Fruit fly (Drosophila melanogaster) whole organism, adult: ENCODE results near the gene AP-2mu.

Experiments
- CG11617 ChIP-seq: fragments of 200-800 bp; sonication (Bioruptor generic); optimal IDR thresholded peaks from 2 replicates; lab custom pipeline; 2017; ENCODE audit warnings: mild to moderate bottlenecking, missing biosample characterization, missing genetic modification reagents, missing genetic modification characterization
- CG12768 ChIP-seq: fragments of 200-800 bp; sonication (Bioruptor generic); optimal IDR thresholded peaks from 2 replicates; lab custom pipeline; 2017; ENCODE audit warnings: missing biosample characterization, missing genetic modification characterization, mild to moderate bottlenecking, moderate library complexity, missing genetic modification reagents
- CG14711 ChIP-seq: fragments of 200-800 bp; sonication (Bioruptor generic); optimal IDR thresholded peaks from 2 replicates; lab custom pipeline; 2018; ENCODE audit warnings: missing biosample characterization, mild to moderate bottlenecking, missing genetic modification characterization, moderate library complexity
- CG1620 ChIP-seq: fragments of 200-800 bp; sonication (Bioruptor generic); optimal IDR thresholded peaks from 2 replicates; lab custom pipeline; 2016; ENCODE audit warnings: missing biosample characterization, missing genetic modification characterization
- CG33017 ChIP-seq: fragments of 200-800 bp; sonication (Bioruptor generic); optimal IDR thresholded peaks from 2 replicates; lab custom pipeline; 2018; ENCODE audit warnings: missing biosample characterization, mild to moderate bottlenecking, missing genetic modification characterization, moderate library complexity
- CG5204 ChIP-seq: fragments of 200-800 bp; sonication (Bioruptor generic); optimal IDR thresholded peaks from 2 replicates; lab custom pipeline; 2016; ENCODE audit warnings: missing biosample characterization, missing genetic modification characterization
- CG7045 ChIP-seq: fragments of 200-800 bp; sonication (Bioruptor generic); optimal IDR thresholded peaks from 2 replicates; lab custom pipeline; 2017; ENCODE audit warnings: missing biosample characterization, mild to moderate bottlenecking, missing genetic modification characterization
- CG7101 ChIP-seq: fragments of 200-800 bp; sonication (Bioruptor generic); optimal IDR thresholded peaks from 2 replicates; lab custom pipeline; 2018; ENCODE audit warnings: missing biosample characterization, mild to moderate bottlenecking, missing genetic modification characterization, moderate library complexity
- Clk ChIP-seq: fragments of 200-800 bp; sonication (Bioruptor generic); optimal IDR thresholded peaks from 2 replicates; lab custom pipeline; 2017; ENCODE audit warnings: missing biosample characterization, missing genetic modification characterization
- Crg-1 ChIP-seq: fragments of 200-800 bp; sonication (Bioruptor generic); optimal IDR thresholded peaks from 2 replicates; lab custom pipeline; 2016; ENCODE audit warnings: missing biosample characterization, missing genetic modification characterization
- Hr96 ChIP-seq: fragments of 200-800 bp; sonication (Bioruptor generic); optimal IDR thresholded peaks from 2 replicates; lab custom pipeline; 2016; ENCODE audit warnings: missing biosample characterization, missing genetic modification characterization
- Mnt ChIP-seq: fragments of 200-800 bp; sonication (Bioruptor generic); optimal IDR thresholded peaks from 2 replicates; lab custom pipeline; 2016; ENCODE audit warnings: missing biosample characterization, mild to moderate bottlenecking, missing genetic modification characterization
- bab1 ChIP-seq: fragments of 200-800 bp; sonication (Bioruptor generic); optimal IDR thresholded peaks from 3 replicates; lab custom pipeline; 2019; ENCODE audit warnings: missing biosample characterization, mild to moderate bottlenecking, missing genetic modification characterization, moderate library complexity
- cic ChIP-seq: fragments of 200-800 bp; sonication (Bioruptor generic); optimal IDR thresholded peaks from 2 replicates; lab custom pipeline; 2017; ENCODE audit warnings: missing biosample characterization, mild to moderate bottlenecking, missing genetic modification characterization, moderate library complexity
- cnc ChIP-seq, 2 experiments: fragments of >200 bp; optimal IDR thresholded peaks; 2 replicates each; lab custom pipeline; 2017
- kay ChIP-seq: fragments of 200-800 bp; sonication (Bioruptor generic); peaks from one replicate; lab custom pipeline; 2016; ENCODE audit warnings: missing biosample characterization, missing genetic modification characterization, borderline replicate concordance
- ovo ChIP-seq: fragments of 200-800 bp; sonication (Bioruptor generic); optimal IDR thresholded peaks from 2 replicates; lab custom pipeline; 2016; ENCODE audit warnings: missing biosample characterization, missing genetic modification characterization
- pad ChIP-seq: fragments of 200-800 bp; sonication (Bioruptor generic); optimal IDR thresholded peaks from 3 replicates; lab custom pipeline; 2017; ENCODE audit warnings: missing biosample characterization, missing genetic modification characterization, mild to moderate bottlenecking, moderate library complexity, missing genetic modification reagents
- tj ChIP-seq: fragments of 200-800 bp; sonication (Bioruptor generic); optimal IDR thresholded peaks from 3 replicates; lab custom pipeline; 2017; ENCODE audit warnings: missing biosample characterization, mild to moderate bottlenecking, missing genetic modification characterization, moderate library complexity
- toe ChIP-seq: fragments of 200-800 bp; sonication (Bioruptor generic); optimal IDR thresholded peaks from 2 replicates; lab custom pipeline; 2016; ENCODE audit warnings: missing biosample characterization, missing genetic modification characterization

The AP-2mu gene

dm6 chr3R:22470064-22470463, 7.8 kb downstream of the AP-2mu start:
- no peak for TF ChIP-seq kay (GFP tag; lab: Kevin White, UChicago)
- peak; percentile 61 for TF ChIP-seq cic (GFP tag; lab: Kevin White, UChicago)
- no peak for TF ChIP-seq Crg-1 (GFP tag; lab: Kevin White, UChicago)
- no peak for TF ChIP-seq CG1620 (GFP tag; lab: Kevin White, UChicago)
- TF ChIP-seq CG7101 (tag; lab: Kevin White, UChicago) = no peak
- no peak for TF ChIP-seq CG11617 (GFP tag; lab: Kevin White, UChicago)
- TF ChIP-seq ovo (GFP tag; lab: Kevin White, UChicago) = no peak

DNA sequence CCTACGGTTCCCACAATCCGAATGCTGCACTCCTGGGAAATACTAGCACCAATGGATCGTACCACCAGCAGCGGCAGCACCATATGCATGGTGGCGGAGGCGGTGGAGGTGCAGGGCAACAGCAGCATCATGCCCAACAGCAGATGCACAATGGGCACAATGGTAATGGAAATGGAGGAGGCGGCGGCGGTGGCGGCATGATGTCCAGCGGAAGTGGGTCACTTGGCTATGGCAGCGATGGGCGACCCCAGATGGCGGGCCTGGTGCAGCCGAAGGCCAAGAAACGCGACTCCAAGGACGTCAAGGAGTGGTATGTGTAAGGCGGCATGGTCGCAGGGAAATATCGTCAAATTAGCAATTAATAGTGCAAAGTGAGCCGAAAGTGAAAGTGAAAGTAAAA, 21.3 kb downstream of the AP-2mu start:
- no peak for TF ChIP-seq CG11617 (GFP tag; lab: Kevin White, UChicago)
- no peak for TF ChIP-seq CG33017 (tag; lab: Kevin White, UChicago)
- no peak for TF ChIP-seq CG12768 (GFP tag; lab: Kevin White, UChicago)
- TF ChIP-seq CG5204 (GFP tag; lab: Kevin White, UChicago) = no peak
- TF ChIP-seq cnc (optimal IDR thresholded peaks at IDR 0.05; lab: Kevin White, UChicago) = no peak
- TF ChIP-seq pad (GFP tag; lab: Kevin White, UChicago) = no peak
- TF ChIP-seq bab1 = no peak
- no peak for TF ChIP-seq Hr96 (GFP tag; lab: Kevin White, UChicago)
- no peak for TF ChIP-seq Crg-1 (GFP tag; lab: Kevin White, UChicago)
- no peak for TF ChIP-seq tj (GFP tag; lab: Kevin White, UChicago)
- no peak for TF ChIP-seq CG14711
- no peak for TF ChIP-seq Mnt (GFP tag; lab: Kevin White, UChicago)
- TF ChIP-seq cic (GFP tag; lab: Kevin White, UChicago) = no peak
- TF ChIP-seq CG1620 (GFP tag; lab: Kevin White, UChicago) = no peak

dm6 chr3R:22487037-22487492, 24.8 kb downstream of the AP-2mu start, which contains the start of gene Pfdn5:
Gene Pfdn5, plus strand, starts transcription at chr3R:22487039.
- TF ChIP-seq CG11617 (GFP tag; lab: Kevin White, UChicago) = no peak
- no peak for TF ChIP-seq Clk (GFP tag; lab: Kevin White, UChicago)
- peak; percentile 67 for TF ChIP-seq CG14711
- TF ChIP-seq pad (GFP tag; lab: Kevin White, UChicago) = peak; percentile 18
- peak; percentile 94 for TF ChIP-seq Mnt (GFP tag; lab: Kevin White, UChicago)
- TF ChIP-seq kay (GFP tag; lab: Kevin White, UChicago) = peak; percentile 94
- TF ChIP-seq CG1620 (GFP tag; lab: Kevin White, UChicago) = no peak
- TF ChIP-seq ovo (GFP tag; lab: Kevin White, UChicago) = no peak
- peak; percentile 63 for TF ChIP-seq bab1

DNA sequence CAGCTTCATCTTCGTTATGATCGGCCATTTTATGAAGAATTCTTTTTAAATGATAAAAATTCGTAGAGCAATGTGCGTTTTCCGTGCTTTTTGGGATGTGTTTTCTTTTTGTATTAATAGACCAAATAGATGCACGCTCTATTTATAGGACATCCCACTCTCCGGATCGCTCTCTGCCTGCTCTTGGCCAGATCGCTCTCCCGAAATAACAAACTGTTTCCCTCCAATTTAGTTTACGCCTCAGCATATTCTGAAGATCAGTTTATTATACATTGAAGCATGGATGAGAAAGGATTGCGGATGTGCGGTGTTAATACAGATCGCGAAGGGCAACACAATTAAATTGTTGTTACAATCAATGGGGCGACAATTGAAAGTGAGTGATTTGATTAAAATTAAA, 26.6 kb downstream of the AP-2mu start, which contains the start of gene CG5376:
Gene CG5376, minus strand, starts transcription at position 101 of the 400 bp plus-strand sequence.
- TF ChIP-seq Hr96 (GFP tag; lab: Kevin White, UChicago) = no peak
- no peak for TF ChIP-seq CG1620 (GFP tag; lab: Kevin White, UChicago)
- no peak for TF ChIP-seq CG14711
- no peak for TF ChIP-seq CG11617 (GFP tag; lab: Kevin White, UChicago)
- TF ChIP-seq pad (GFP tag; lab: Kevin White, UChicago) = no peak
- no peak for TF ChIP-seq tj (GFP tag; lab: Kevin White, UChicago)
- TF ChIP-seq Crg-1 (GFP tag; lab: Kevin White, UChicago) = no peak
- TF ChIP-seq CG5204 (GFP tag; lab: Kevin White, UChicago) = no peak
- TF ChIP-seq CG7045 (GFP tag; lab: Kevin White, UChicago) = no peak
- TF ChIP-seq cic (GFP tag; lab: Kevin White, UChicago) = no peak
- no peak for TF ChIP-seq CG33017 (tag; lab: Kevin White, UChicago)
- TF ChIP-seq CG12768 (GFP tag; lab: Kevin White, UChicago) = no peak
- no peak for TF ChIP-seq ovo (GFP tag; lab: Kevin White, UChicago)
- no peak for TF ChIP-seq bab1
- no peak for TF ChIP-seq toe
- no peak for TF ChIP-seq cnc (optimal IDR thresholded peaks at IDR 0.05; lab: Kevin White, UChicago)

DNA sequence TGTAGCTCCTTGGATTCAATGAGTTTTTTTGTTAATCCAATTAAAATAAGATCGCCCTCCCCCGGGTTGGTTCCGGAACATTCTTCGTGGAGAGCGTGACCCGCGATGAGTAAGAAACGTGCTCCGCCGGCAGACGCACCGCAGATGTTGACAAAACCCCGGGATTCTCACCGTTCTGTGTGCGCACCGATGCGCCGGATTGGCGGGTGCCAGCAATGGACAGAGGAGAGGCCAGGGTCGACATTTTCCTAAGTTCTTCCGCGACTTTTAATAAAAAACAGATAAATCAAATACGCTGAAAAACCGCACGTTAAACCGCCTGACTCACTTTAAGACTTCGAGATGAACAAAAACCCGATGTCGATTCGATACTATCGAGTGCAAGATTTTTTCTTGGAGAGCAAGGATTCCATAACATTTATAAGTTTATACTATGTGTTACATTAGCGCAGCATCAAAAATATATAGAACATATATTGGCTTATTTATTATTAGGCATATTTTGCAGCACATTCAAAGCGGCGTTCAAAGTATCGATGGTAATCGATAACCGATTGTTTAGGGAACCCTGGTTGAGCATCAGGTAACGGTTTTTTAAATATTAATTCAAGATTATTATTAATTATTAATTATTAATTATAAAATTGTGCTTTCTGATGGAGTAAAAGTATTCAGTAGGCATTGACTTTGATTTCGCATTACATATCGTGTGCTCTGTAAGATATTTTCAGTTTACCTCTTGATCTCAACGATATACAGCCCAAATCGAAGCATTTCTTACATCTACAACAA, 29.0 kb downstream of the AP-2mu start, which contains the start of the genes CCT1 and tHMG1:
Gene CCT1, minus strand, starts transcription at position 352 of the 792 bp plus-strand sequence.
Gene tHMG1, plus strand, starts transcription at position 742 of the 792 bp plus-strand sequence.
- TF ChIP-seq ovo (GFP tag; lab: Kevin White, UChicago) (no peak), CG5204 (GFP tag; lab: Kevin White, UChicago) (no peak), Crg-1 (GFP tag; lab: Kevin White, UChicago) (no peak), Mnt (GFP tag; lab: Kevin White, UChicago) (peak; percentile 71), cic (GFP tag; lab: Kevin White, UChicago) (no peak), Clk (GFP tag; lab: Kevin White, UChicago) (no peak), toe (peak; percentile 49), CG11617 (GFP tag; lab: Kevin White, UChicago) (peak; percentile 24), CG1620 (GFP tag; lab: Kevin White, UChicago) (no peak), CG33017 (tag; lab: Kevin White, UChicago) (no peak), cnc (optimal IDR thresholded peaks at IDR 0.05; lab: Kevin White, UChicago) (no peak), bab1 (peak; percentile 55), CG7045 (GFP tag; lab: Kevin White, UChicago) (peak; percentile 41), CG14711 (no peak), kay (GFP tag; lab: Kevin White, UChicago) (peak; percentile 96), CG12768 (GFP tag; lab: Kevin White, UChicago) (peak; percentile 0), pad (GFP tag; lab: Kevin White, UChicago) (no peak), tj (GFP tag; lab: Kevin White, UChicago) (no peak), Hr96 (GFP tag; lab: Kevin White, UChicago) (peak; percentile 38), CG7101 (tag; lab: Kevin White, UChicago) (no peak)
